Worm (Caenorhabditis elegans) whole organism, L1 larva: ENCODE data around the gene C36C5.14.

Experiments used
- aha-1 ChIP-seq: fragments of 150-350 bp; optimal IDR thresholded peaks from 2 replicates; lab custom pipeline; 2014; ENCODE audit warnings: missing biosample characterization, missing genetic modification characterization
- blmp-1 ChIP-seq: fragments of 150-350 bp; optimal IDR thresholded peaks from 2 replicates; lab custom pipeline; 2014; ENCODE audit warnings: missing biosample characterization, missing genetic modification characterization
- ceh-63 ChIP-seq: fragments of 200-800 bp; sonication (Bioruptor generic); optimal IDR thresholded peaks from 2 replicates; lab custom pipeline; 2018; ENCODE audit warnings: mild to moderate bottlenecking, missing genetic modification characterization, missing compliant biosample characterization
- ets-5 ChIP-seq: fragments of 200-800 bp; sonication (Bioruptor generic); IDR thresholded peaks from 2 replicates; pipeline ENCODE4 v1.3.6; 2022; ENCODE audit warnings: missing genetic modification characterization, missing compliant biosample characterization
- fkh-8 ChIP-seq: sonication (generic microtip); optimal IDR thresholded peaks from 2 replicates; lab custom pipeline; 2016; ENCODE audit warnings: mild to moderate bottlenecking, missing genetic modification characterization, missing compliant biosample characterization
- fos-1 ChIP-seq: fragments of 150-350 bp; optimal IDR thresholded peaks from 2 replicates; lab custom pipeline; 2014; ENCODE audit warnings: missing biosample characterization, missing genetic modification characterization
- grh-1 ChIP-seq: fragments of 200-800 bp; sonication (Bioruptor generic); IDR thresholded peaks from 2 replicates; pipeline ENCODE4 v1.3.6; 2022; ENCODE audit warnings: missing genetic modification reagents, missing genetic modification characterization, missing compliant biosample characterization
- nhr-20 ChIP-seq: sonication (generic microtip); optimal IDR thresholded peaks from 2 replicates; lab custom pipeline; 2016; ENCODE audit warnings: mild to moderate bottlenecking, missing genetic modification characterization, missing compliant biosample characterization
- unc-130 ChIP-seq: fragments of 150-350 bp; optimal IDR thresholded peaks from 2 replicates; lab custom pipeline; 2017; ENCODE audit warnings: missing biosample characterization, missing genetic modification characterization, inconsistent platforms
- xbp-1 ChIP-seq: sonication (generic microtip); optimal IDR thresholded peaks from 2 replicates; lab custom pipeline; 2016; ENCODE audit warnings: missing genetic modification characterization, missing compliant biosample characterization
- ztf-11 ChIP-seq, 2 experiments: sonication (generic microtip); optimal IDR thresholded peaks; 2 replicates each; lab custom pipeline; 2016 to 2017; ENCODE audit warnings: missing genetic modification characterization in 2 of 2, missing biosample characterization in 1 of 2, missing compliant biosample characterization in 1 of 2
- ztf-4 ChIP-seq: fragments of 150-350 bp; optimal IDR thresholded peaks from 2 replicates; lab custom pipeline; 2014; ENCODE audit warnings: missing biosample characterization, missing genetic modification characterization

DNA sequence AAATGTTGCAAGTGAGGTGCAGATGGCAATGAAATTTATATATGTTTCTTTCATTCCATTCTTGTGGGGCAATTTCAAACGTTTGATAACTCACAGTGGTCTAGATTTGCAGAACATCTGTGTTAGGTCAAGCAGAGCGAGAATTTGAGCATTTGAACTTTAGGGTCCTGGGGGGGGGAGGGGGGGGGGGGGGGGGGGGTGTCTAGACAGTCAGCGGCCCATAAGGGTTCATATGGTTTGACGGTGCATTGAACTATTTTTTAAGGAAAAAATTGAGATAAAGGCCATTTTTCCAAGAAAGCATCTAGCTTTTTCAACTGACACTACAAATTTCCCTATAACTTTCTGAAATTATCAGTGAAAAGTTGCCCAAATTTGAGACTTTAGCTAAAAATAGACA is 20.5 kb upstream of the C36C5.14 start:
- no peak for TF ChIP-seq aha-1 (tag; lab: Kevin White, UChicago)
- no peak for TF ChIP-seq grh-1 (GFP tag; lab: Robert Waterston, UW)
- TF ChIP-seq xbp-1 (tag; lab: Kevin White, UChicago), result no peak
- no peak for TF ChIP-seq ztf-4 (tag; lab: Kevin White, UChicago)
- TF ChIP-seq unc-130 (tag; lab: Kevin White, UChicago), result no peak
- no peak for TF ChIP-seq nhr-20 (tag; lab: Kevin White, UChicago)
- TF ChIP-seq fos-1 (tag; lab: Kevin White, UChicago), result no peak
- no peak for TF ChIP-seq blmp-1 (tag; lab: Kevin White, UChicago)
- no peak for TF ChIP-seq ets-5 (GFP tag; lab: Robert Waterston, UW)
- no peak for TF ChIP-seq ztf-11 (tag; optimal IDR thresholded peaks at IDR 0.05; lab: Kevin White, UChicago)
- no peak for TF ChIP-seq fkh-8 (tag; lab: Kevin White, UChicago)
- TF ChIP-seq ceh-63, result no peak
